Worm (Caenorhabditis elegans): ENCODE data around the gene K11H12.6.

The K11H12.6 gene

DNA sequence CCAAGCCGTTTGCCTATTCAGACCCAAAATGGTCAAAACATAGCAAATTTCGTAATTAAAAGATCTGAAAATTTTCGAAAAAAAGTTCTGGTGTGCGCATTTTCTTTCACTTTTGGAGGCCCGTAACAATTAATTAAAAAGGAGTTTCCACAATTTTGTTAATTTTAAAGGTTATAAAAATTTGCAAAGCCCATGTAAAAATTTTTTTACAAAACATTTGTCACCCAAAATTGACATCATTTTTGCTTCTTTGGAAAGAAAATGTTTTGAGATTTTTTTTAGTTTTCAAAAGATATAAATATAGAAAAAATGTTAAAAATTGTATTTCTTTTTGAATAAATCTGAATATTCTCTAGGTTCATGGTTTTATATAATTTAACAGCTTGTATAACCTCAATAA lies at the start of gene K11H12.6:
Gene K11H12.6 (plus strand): TSS at position 301 of the 400 bp plus-strand sequence.
- TF ChIP-seq pros-1 (tag; optimal IDR thresholded peaks at IDR 0.05) (no peak), T23F11.4 (GFP tag; optimal IDR thresholded peaks at IDR 0.05) (no peak), fkh-6 (tag; optimal IDR thresholded peaks at IDR 0.05) (no peak)

- TF ChIP-seq pat-9 (tag; optimal IDR thresholded peaks at IDR 0.05) (no peak), ets-4 (tag; optimal IDR thresholded peaks at IDR 0.05) (no peak), nhr-232 (tag; optimal IDR thresholded peaks at IDR 0.05) (no peak), hlh-6 (tag; optimal IDR thresholded peaks at IDR 0.05) (no peak), npax-4 (tag; optimal IDR thresholded peaks at IDR 0.05) (no peak), C38D4.7 (GFP tag; optimal IDR thresholded peaks at IDR 0.05) (no peak), K02D7.2 (tag; optimal IDR thresholded peaks at IDR 0.05) (no peak), ceh-6 (GFP tag; optimal IDR thresholded peaks at IDR 0.05) (no peak), fkh-6 (tag; optimal IDR thresholded peaks at IDR 0.05) (no peak), fax-1 (tag; optimal IDR thresholded peaks at IDR 0.05) (no peak), ceh-22 (tag; optimal IDR thresholded peaks at IDR 0.05) (no peak), sox-2 (GFP tag; IDR thresholded peaks at IDR 0.05) (no peak), madf-2 (tag; optimal IDR thresholded peaks at IDR 0.05) (no peak), ttx-3 (tag; optimal IDR thresholded peaks at IDR 0.05) (no peak)
Measured at ce11 chrIV:619766-620165, 47.3 kb upstream of the K11H12.6 start.

- TF ChIP-seq ceh-24 (tag; optimal IDR thresholded peaks at IDR 0.05) (no peak), lim-6 (tag; optimal IDR thresholded peaks at IDR 0.05) (no peak), hlh-8 (tag; optimal IDR thresholded peaks at IDR 0.05) (peak; percentile 4), ceh-48 (tag; optimal IDR thresholded peaks at IDR 0.05) (peak; percentile 56), nhr-11 (tag; optimal IDR thresholded peaks at IDR 0.05) (no peak), ztf-16 (tag; optimal IDR thresholded peaks at IDR 0.05) (peak; percentile 64), unc-3 (GFP tag; conservative IDR thresholded peaks at IDR 0.05) (peak; percentile 69; the same call in 1 of the 2 replicates), unc-3 (tag; optimal IDR thresholded peaks at IDR 0.05) (peak; percentile 54), hlh-6 (tag; optimal IDR thresholded peaks at IDR 0.05) (peak; percentile 69), ahr-1 (tag; optimal IDR thresholded peaks at IDR 0.05) (peak; percentile 22), tbx-2 (tag; optimal IDR thresholded peaks at IDR 0.05) (peak; percentile 64), ceh-34 (tag; optimal IDR thresholded peaks at IDR 0.05) (peak; percentile 74), unc-42 (tag; optimal IDR thresholded peaks at IDR 0.05) (no peak), hlh-30 (tag; optimal IDR thresholded peaks at IDR 0.05; ENCODE audit: insufficient read depth) (peak; percentile 13), hlh-15 (tag; optimal IDR thresholded peaks at IDR 0.05) (peak; percentile 9), syd-9 (tag; optimal IDR thresholded peaks at IDR 0.05) (peak; percentile 60), npax-4 (tag; optimal IDR thresholded peaks at IDR 0.05) (peak; percentile 45), ref-2 (tag; optimal IDR thresholded peaks at IDR 0.05) (peak; percentile 66), elt-2 (tag; optimal IDR thresholded peaks at IDR 0.05) (peak; percentile 88), C38D4.7 (GFP tag; optimal IDR thresholded peaks at IDR 0.05) (peak; percentile 70), ceh-19 (GFP tag; optimal IDR thresholded peaks at IDR 0.05) (peak; percentile 80), pha-4 (tag; optimal IDR thresholded peaks at IDR 0.05) (no peak), ceh-6 (GFP tag; optimal IDR thresholded peaks at IDR 0.05) (peak; percentile 79), ceh-9 (tag; optimal IDR thresholded peaks at IDR 0.05) (peak; percentile 55), ttx-3 (tag; optimal IDR thresholded peaks at IDR 0.05) (peak; percentile 81), elt-4 (tag; optimal IDR thresholded peaks at IDR 0.05) (no peak), nfya-1 (tag; optimal IDR thresholded peaks at IDR 0.05) (peak; percentile 37), pag-3 (tag; optimal IDR thresholded peaks at IDR 0.05; ENCODE audit: borderline replicate concordance) (no peak), ceh-30 (tag; optimal IDR thresholded peaks at IDR 0.05) (no peak), T23F11.4 (GFP tag; optimal IDR thresholded peaks at IDR 0.05) (peak; percentile 37), eyg-1 (tag; optimal IDR thresholded peaks at IDR 0.05) (peak; percentile 5), lin-11 (tag; optimal IDR thresholded peaks at IDR 0.05) (peak; percentile 72), C08G9.2 (tag; optimal IDR thresholded peaks at IDR 0.05) (peak; percentile 64), mec-3 (tag; optimal IDR thresholded peaks at IDR 0.05; ENCODE audit: borderline replicate concordance) (peak; percentile 24), che-1 (tag; optimal IDR thresholded peaks at IDR 0.05) (peak; percentile 67), K09A11.1 (tag; optimal IDR thresholded peaks at IDR 0.05; ENCODE audit: insufficient read depth) (peak; percentile 35), sox-2 (GFP tag; IDR thresholded peaks at IDR 0.05) (peak; percentile 50), fkh-6 (tag; optimal IDR thresholded peaks at IDR 0.05) (peak; percentile 32), sox-4 (tag; optimal IDR thresholded peaks at IDR 0.05) (peak; percentile 78), ceh-18 (tag; optimal IDR thresholded peaks at IDR 0.05) (peak; percentile 53)
Measured at ce11 chrIV:620324-620723, 46.8 kb upstream of the K11H12.6 start.

Data from whole organism, late embryonic.